Worm (Caenorhabditis elegans) whole organism, L2 larva: ENCODE data around the gene srt-48.

ENCODE experiments used
- F13H6.1 ChIP-seq: sonication (generic microtip); optimal IDR thresholded peaks from 2 replicates; lab custom pipeline; 2016; ENCODE audit warnings: missing genetic modification characterization, missing compliant biosample characterization
- R02D3.7 ChIP-seq: fragments of 150-350 bp; optimal IDR thresholded peaks from 2 replicates; lab custom pipeline; 2014; ENCODE audit warnings: missing biosample characterization, missing genetic modification characterization
- alr-1 ChIP-seq: fragments of 150-350 bp; optimal IDR thresholded peaks from 2 replicates; lab custom pipeline; 2014; ENCODE audit warnings: missing biosample characterization, missing genetic modification characterization
- elt-1 ChIP-seq: fragments of 150-350 bp; optimal IDR thresholded peaks from 2 replicates; lab custom pipeline; 2014; ENCODE audit warnings: missing biosample characterization, missing genetic modification characterization
- elt-3 ChIP-seq: sonication (generic microtip); optimal IDR thresholded peaks from 2 replicates; lab custom pipeline; 2017; ENCODE audit warnings: missing biosample characterization, missing genetic modification characterization
- lin-11 ChIP-seq: fragments of 150-350 bp; sonication (generic microtip); optimal IDR thresholded peaks from 2 replicates; lab custom pipeline; 2014; ENCODE audit warnings: missing biosample characterization, missing genetic modification characterization, inconsistent platforms, mixed read lengths
- lin-39 ChIP-seq: fragments of 150-350 bp; optimal IDR thresholded peaks from 2 replicates; lab custom pipeline; 2014; ENCODE audit warnings: missing biosample characterization, missing genetic modification reagents, missing genetic modification characterization
- nhr-10 ChIP-seq: sonication (generic microtip); optimal IDR thresholded peaks from 2 replicates; lab custom pipeline; 2017; ENCODE audit warnings: missing biosample characterization, missing genetic modification characterization
- nhr-11 ChIP-seq: fragments of 150-350 bp; optimal IDR thresholded peaks from 2 replicates; lab custom pipeline; 2014; ENCODE audit warnings: missing biosample characterization, missing genetic modification characterization
- nhr-129 ChIP-seq: fragments of 150-350 bp; optimal IDR thresholded peaks from 2 replicates; lab custom pipeline; 2014; ENCODE audit warnings: missing biosample characterization, missing genetic modification characterization
- nhr-23 ChIP-seq: fragments of 150-350 bp; optimal IDR thresholded peaks from 2 replicates; lab custom pipeline; 2014; ENCODE audit warnings: missing biosample characterization, missing genetic modification reagents, missing genetic modification characterization
- nhr-237 ChIP-seq: fragments of 150-350 bp; optimal IDR thresholded peaks from 2 replicates; lab custom pipeline; 2014; ENCODE audit warnings: missing biosample characterization, missing genetic modification characterization
- unc-55 ChIP-seq: fragments of 150-350 bp; sonication (generic microtip); optimal IDR thresholded peaks from 3 replicates; lab custom pipeline; 2014; ENCODE audit warnings: missing biosample characterization, missing genetic modification reagents, missing genetic modification characterization
- unc-62 ChIP-seq: fragments of 150-350 bp; optimal IDR thresholded peaks from 2 replicates; lab custom pipeline; 2014; ENCODE audit warnings: missing biosample characterization, missing genetic modification reagents, missing genetic modification characterization

DNA sequence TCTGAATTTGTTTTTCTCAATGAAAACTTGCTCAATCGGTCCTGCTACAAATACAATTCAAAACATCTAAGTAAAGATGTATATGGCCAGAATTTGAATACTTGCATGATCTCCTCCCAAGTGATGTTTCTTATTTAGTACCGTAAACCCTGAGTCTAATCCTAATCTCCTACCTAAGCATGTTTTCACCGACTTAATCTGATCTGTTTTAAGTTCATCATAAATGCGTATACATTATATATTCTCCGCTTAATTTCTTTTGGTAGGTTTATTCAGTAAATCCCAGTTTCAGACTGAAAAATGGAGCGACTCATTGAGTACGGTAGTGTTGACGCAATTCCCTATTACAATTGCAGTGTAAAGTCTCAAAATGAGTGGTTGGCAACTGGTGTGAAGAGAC lies 5.7 kb upstream of the srt-48 start, which contains the start of gene srt-50:
- TF ChIP-seq F13H6.1 (tag; lab: Kevin White, UChicago) (no peak), unc-55 (GFP tag; lab: Kevin White, UChicago) (no peak), nhr-237 (tag; lab: Kevin White, UChicago) (no peak), alr-1 (tag; lab: Kevin White, UChicago) (no peak), lin-39 (tag; lab: Kevin White, UChicago) (no peak), nhr-23 (tag; lab: Kevin White, UChicago) (no peak), elt-3 (tag; lab: Kevin White, UChicago) (no peak), R02D3.7 (tag; lab: Kevin White, UChicago) (no peak), nhr-11 (tag; lab: Kevin White, UChicago) (no peak), elt-1 (no peak), nhr-10 (tag; lab: Kevin White, UChicago) (no peak), unc-62 (GFP tag; lab: Kevin White, UChicago) (no peak), nhr-129 (no peak), lin-11 (tag; lab: Kevin White, UChicago) (no peak)
